Worm (Caenorhabditis elegans) whole organism, L1 larva: Measurements from ENCODE around the gene rcs-1.

Experiments used
- C34B4.2 ChIP-seq: sonication (generic microtip); optimal IDR thresholded peaks from 2 replicates; lab custom pipeline; 2017; ENCODE audit warnings: mild to moderate bottlenecking, missing genetic modification characterization, missing compliant biosample characterization
- aha-1 ChIP-seq: fragments of 150-350 bp; optimal IDR thresholded peaks from 2 replicates; lab custom pipeline; 2014; ENCODE audit warnings: missing biosample characterization, missing genetic modification characterization
- ama-1 ChIP-seq: fragments of 150-350 bp; optimal IDR thresholded peaks from 2 replicates; lab custom pipeline; 2014
- blmp-1 ChIP-seq: fragments of 150-350 bp; optimal IDR thresholded peaks from 2 replicates; lab custom pipeline; 2014; ENCODE audit warnings: missing biosample characterization, missing genetic modification characterization
- ceh-63 ChIP-seq: fragments of 200-800 bp; sonication (Bioruptor generic); optimal IDR thresholded peaks from 2 replicates; lab custom pipeline; 2018; ENCODE audit warnings: mild to moderate bottlenecking, missing genetic modification characterization, missing compliant biosample characterization
- ceh-82 ChIP-seq, 3 experiments: fragments of 150-350 bp in 1 of 3; sonication (generic microtip) in 2 of 3; optimal IDR thresholded peaks; 2 replicates each; lab custom pipeline; 2014 to 2017; ENCODE audit warnings: missing biosample characterization in 3 of 3, missing genetic modification characterization in 3 of 3
- efl-1 ChIP-seq, 4 experiments: fragments of 150-350 bp; optimal IDR thresholded peaks in 3 of 4; peaks in 1 of 4; 1 replicate in 1 of 4; 2 replicates in 3 of 4; lab custom pipeline; 2014; ENCODE audit warnings: missing biosample characterization in 2 of 4, missing genetic modification characterization in 2 of 4, missing genetic modification reagents in 2 of 4
- efl-3 ChIP-seq: fragments of 200-800 bp; sonication (Bioruptor generic); optimal IDR thresholded peaks from 2 replicates; lab custom pipeline; 2018; ENCODE audit warnings: mild to moderate bottlenecking, missing genetic modification characterization, missing compliant biosample characterization
- egl-27 ChIP-seq, 2 experiments: fragments of 150-350 bp in 1 of 2; sonication (generic microtip); optimal IDR thresholded peaks; 3 replicates each; lab custom pipeline; 2017 to 2018; ENCODE audit warnings: missing biosample characterization in 2 of 2, missing genetic modification characterization in 2 of 2, missing genetic modification reagents in 2 of 2
- elt-2 ChIP-seq: sonication (generic microtip); optimal IDR thresholded peaks from 2 replicates; lab custom pipeline; 2016; ENCODE audit warnings: missing genetic modification characterization, mild to moderate bottlenecking, inconsistent platforms, missing compliant biosample characterization, missing genetic modification reagents
- fkh-10 ChIP-seq: sonication (generic microtip); optimal IDR thresholded peaks from 2 replicates; lab custom pipeline; 2017; ENCODE audit warnings: missing biosample characterization, missing genetic modification reagents, missing genetic modification characterization
- fkh-8 ChIP-seq: sonication (generic microtip); optimal IDR thresholded peaks from 2 replicates; lab custom pipeline; 2016; ENCODE audit warnings: mild to moderate bottlenecking, missing genetic modification characterization, missing compliant biosample characterization
- grh-1 ChIP-seq: fragments of 200-800 bp; sonication (Bioruptor generic); IDR thresholded peaks from 2 replicates; pipeline ENCODE4 v1.3.6; 2022; ENCODE audit warnings: missing genetic modification reagents, missing genetic modification characterization, missing compliant biosample characterization
- hlh-17 ChIP-seq: fragments of 200-800 bp; sonication (Bioruptor generic); optimal IDR thresholded peaks from 2 replicates; lab custom pipeline; 2018; ENCODE audit warnings: missing genetic modification characterization, mild to moderate bottlenecking, missing compliant biosample characterization, moderate library complexity, borderline replicate concordance
- hpl-2 ChIP-seq: fragments of 150-350 bp; optimal IDR thresholded peaks from 2 replicates; lab custom pipeline; 2014; ENCODE audit warnings: missing biosample characterization, missing genetic modification reagents, missing genetic modification characterization
- jun-1 ChIP-seq: fragments of 150-350 bp; optimal IDR thresholded peaks from 2 replicates; lab custom pipeline; 2014; ENCODE audit warnings: missing biosample characterization, missing genetic modification reagents, missing genetic modification characterization
- lin-14 ChIP-seq: fragments of 200-800 bp; sonication (Bioruptor generic); optimal IDR thresholded peaks from 2 replicates; lab custom pipeline; 2018; ENCODE audit warnings: mild to moderate bottlenecking, missing genetic modification characterization, moderate library complexity, missing compliant biosample characterization
- lin-35 ChIP-seq, 2 experiments: fragments of 150-350 bp; optimal IDR thresholded peaks; 2 replicates each; lab custom pipeline; 2014; ENCODE audit warnings: missing biosample characterization in 2 of 2, missing genetic modification characterization in 2 of 2, missing genetic modification reagents in 2 of 2
- mdl-1 ChIP-seq, 2 experiments: fragments of 150-350 bp; optimal IDR thresholded peaks; 2 replicates each; lab custom pipeline; 2014 to 2017; ENCODE audit warnings: missing biosample characterization in 2 of 2, missing genetic modification characterization in 2 of 2, inconsistent platforms in 1 of 2
- nhr-76 ChIP-seq: sonication (generic microtip); optimal IDR thresholded peaks from 2 replicates; lab custom pipeline; 2017; ENCODE audit warnings: missing biosample characterization, missing genetic modification characterization
- nhr-90 ChIP-seq: sonication (generic microtip); optimal IDR thresholded peaks from 2 replicates; lab custom pipeline; 2016; ENCODE audit warnings: mild to moderate bottlenecking, missing genetic modification characterization, missing compliant biosample characterization; ENCODE audit not compliant: poor library complexity
- pax-3 ChIP-seq: fragments of 200-800 bp; sonication (Bioruptor generic); optimal IDR thresholded peaks from 2 replicates; lab custom pipeline; 2018; ENCODE audit warnings: mild to moderate bottlenecking, missing genetic modification characterization, moderate library complexity, missing compliant biosample characterization
- pqm-1 ChIP-seq: sonication (generic microtip); optimal IDR thresholded peaks from 3 replicates; lab custom pipeline; 2017; ENCODE audit warnings: missing biosample characterization, missing genetic modification characterization
- skn-1 ChIP-seq: fragments of 150-350 bp; optimal IDR thresholded peaks from 2 replicates; lab custom pipeline; 2014; ENCODE audit warnings: missing biosample characterization, missing genetic modification characterization
- snpc-4 ChIP-seq: fragments of 150-350 bp; optimal IDR thresholded peaks from 2 replicates; lab custom pipeline; 2014; ENCODE audit warnings: missing biosample characterization, missing genetic modification characterization
- sup-37 ChIP-seq: fragments of 200-800 bp; sonication (Bioruptor generic); optimal IDR thresholded peaks from 2 replicates; lab custom pipeline; 2018; ENCODE audit warnings: mild to moderate bottlenecking, missing genetic modification characterization, missing compliant biosample characterization
- swsn-7 ChIP-seq: sonication (generic microtip); optimal IDR thresholded peaks from 2 replicates; lab custom pipeline; 2016; ENCODE audit warnings: missing genetic modification characterization, missing compliant biosample characterization
- unc-30 ChIP-seq: sonication (generic microtip); optimal IDR thresholded peaks from 2 replicates; lab custom pipeline; 2017; ENCODE audit warnings: missing biosample characterization, missing genetic modification characterization
- unc-98 ChIP-seq: fragments of 200-800 bp; sonication (Bioruptor generic); IDR thresholded peaks from 2 replicates; pipeline ENCODE4 v1.3.6; 2022; ENCODE audit warnings: missing genetic modification characterization, missing compliant biosample characterization

The rcs-1 gene

DNA sequence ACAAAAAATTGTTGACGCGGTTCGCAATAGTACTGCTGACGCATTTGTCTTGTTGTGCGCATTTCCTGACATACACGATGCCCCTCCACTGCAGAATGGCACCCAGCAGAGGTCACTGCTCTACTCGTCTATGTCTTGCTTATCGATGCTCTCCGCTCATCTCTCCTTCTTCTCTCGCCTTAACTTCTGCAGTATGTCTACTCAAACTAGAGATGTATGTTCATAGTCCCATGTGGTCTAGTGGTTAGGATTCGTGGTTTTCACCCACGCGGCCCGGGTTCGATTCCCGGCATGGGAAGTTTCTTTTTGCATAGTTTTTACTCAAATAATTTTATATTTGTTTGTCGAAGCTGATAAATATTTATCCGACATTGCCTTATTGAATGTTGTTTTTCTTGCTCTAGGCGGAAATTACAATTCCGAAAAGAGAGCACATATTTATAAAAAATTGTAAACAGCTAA, 7.6 kb upstream of the rcs-1 start, which contains the start of gene C28G1.2 (continued):
- peak; percentile 97 for TF ChIP-seq lin-14 (GFP tag; lab: Kevin White, UChicago)
- peak; percentile 18 to 92 for TF ChIP-seq mdl-1 (tag; optimal IDR thresholded peaks at IDR 0.05; lab: Kevin White, UChicago)
- peak; percentile 32 for TF ChIP-seq ama-1
- TF ChIP-seq grh-1 (GFP tag; lab: Robert Waterston, UW), result peak; percentile 89
- peak; percentile 65; the same call in 1 of the 2 replicates for TF ChIP-seq unc-98 (GFP tag; lab: Robert Waterston, UW)
- TF ChIP-seq ceh-82 (tag; optimal IDR thresholded peaks at IDR 0.05; lab: Kevin White, UChicago), result peak; percentile 76 to 90 (median 82)
- peak; percentile 74 for TF ChIP-seq snpc-4 (tag; lab: Kevin White, UChicago)

DNA sequence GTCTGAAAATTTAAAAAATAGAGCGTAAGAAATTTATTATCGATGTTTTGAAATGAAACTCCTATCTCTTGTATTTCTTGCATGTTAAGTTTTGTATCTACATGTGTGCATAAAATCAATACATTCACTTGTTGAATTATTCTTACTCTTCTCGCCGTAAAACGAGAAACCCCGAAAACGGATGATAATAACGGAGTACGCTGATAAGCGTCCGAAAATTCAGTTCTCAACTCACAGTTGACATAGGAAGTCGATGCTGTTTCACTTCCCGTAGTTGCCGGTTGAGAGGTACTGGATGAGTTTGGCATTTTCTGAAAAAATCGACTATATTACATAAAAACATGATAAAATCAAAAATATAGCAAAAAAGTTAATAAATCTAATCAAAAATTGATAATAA, 7.1 kb upstream of the rcs-1 start, which contains the start of gene sec-15:
sec-15 (minus strand) TSS at position 311 of the 400 bp plus-strand sequence.
- TF ChIP-seq hlh-17 (GFP tag; lab: Kevin White, UChicago), result no peak
- TF ChIP-seq unc-30 (tag; lab: Kevin White, UChicago), result no peak
- TF ChIP-seq nhr-76, result no peak
- TF ChIP-seq hpl-2 (GFP tag; lab: Kevin White, UChicago), result no peak
- TF ChIP-seq C34B4.2 (tag; lab: Kevin White, UChicago), result no peak
- no peak for TF ChIP-seq sup-37 (GFP tag; lab: Kevin White, UChicago)
- TF ChIP-seq egl-27 (tag; optimal IDR thresholded peaks at IDR 0.05; lab: Kevin White, UChicago), result no peak
- TF ChIP-seq fkh-10, result no peak
- TF ChIP-seq, all 84 proteins: peak for 0

DNA sequence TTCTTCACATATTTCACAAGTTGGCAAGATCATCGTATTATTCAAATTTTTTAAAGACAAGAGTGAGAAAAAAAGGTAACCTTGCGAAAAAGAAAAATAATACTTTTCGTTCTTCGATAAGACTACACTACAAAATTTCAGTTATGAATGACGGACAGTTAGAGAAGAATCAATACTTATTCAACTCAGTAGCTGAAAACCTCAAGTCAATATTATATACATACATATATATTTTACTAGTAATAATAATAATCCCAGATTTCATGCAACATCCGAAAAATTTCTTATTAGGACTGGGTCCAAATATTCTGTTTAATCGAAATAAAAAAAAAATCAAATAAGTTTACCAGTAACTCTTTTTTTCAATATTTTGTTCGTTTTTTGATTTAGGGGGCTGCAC, 2.8 kb upstream of the rcs-1 start, which contains the start of gene C28G1.6:
C28G1.6 (minus strand) TSS at position 101 of the 400 bp plus-strand sequence.
- TF ChIP-seq skn-1, result no peak
- peak; percentile 14 for TF ChIP-seq elt-2 (tag; lab: Kevin White, UChicago)

- TF ChIP-seq swsn-7 (tag; lab: Kevin White, UChicago), result no peak
- TF ChIP-seq pqm-1, result peak; percentile 15
- TF ChIP-seq ama-1, result no peak
- no peak for TF ChIP-seq egl-27 (tag; optimal IDR thresholded peaks at IDR 0.05; lab: Kevin White, UChicago)
- peak; percentile 92 for TF ChIP-seq elt-2 (tag; lab: Kevin White, UChicago)
- peak in 1 of 2 experiments; percentile 34 for TF ChIP-seq lin-35 (GFP tag; optimal IDR thresholded peaks at IDR 0.05; lab: Kevin White, UChicago)
- TF ChIP-seq jun-1 (tag; lab: Kevin White, UChicago), result peak; percentile 23
- TF ChIP-seq efl-3 (GFP tag; lab: Kevin White, UChicago), result no peak
- no peak for TF ChIP-seq aha-1 (tag; lab: Kevin White, UChicago)
- TF ChIP-seq efl-1 (optimal IDR thresholded peaks at IDR 0.05; lab: Kevin White, UChicago), result no peak
- peak in 1 of 2 experiments; percentile 47 for TF ChIP-seq efl-1 (GFP tag; optimal IDR thresholded peaks at IDR 0.05 in 1 of 2; lab: Kevin White, UChicago)
- peak; percentile 21 for TF ChIP-seq nhr-90
- no peak for TF ChIP-seq grh-1 (GFP tag; lab: Robert Waterston, UW)
- TF ChIP-seq fkh-8 (tag; lab: Kevin White, UChicago), result no peak
- TF ChIP-seq, all 84 proteins: peak for 6
These were observed 3.9 kb downstream of the rcs-1 start, which contains the start of gene ifd-1 for ce11 chrX:8824437-8824836. TSS of gene ifd-1 (minus strand) at chrX:8824448.

DNA sequence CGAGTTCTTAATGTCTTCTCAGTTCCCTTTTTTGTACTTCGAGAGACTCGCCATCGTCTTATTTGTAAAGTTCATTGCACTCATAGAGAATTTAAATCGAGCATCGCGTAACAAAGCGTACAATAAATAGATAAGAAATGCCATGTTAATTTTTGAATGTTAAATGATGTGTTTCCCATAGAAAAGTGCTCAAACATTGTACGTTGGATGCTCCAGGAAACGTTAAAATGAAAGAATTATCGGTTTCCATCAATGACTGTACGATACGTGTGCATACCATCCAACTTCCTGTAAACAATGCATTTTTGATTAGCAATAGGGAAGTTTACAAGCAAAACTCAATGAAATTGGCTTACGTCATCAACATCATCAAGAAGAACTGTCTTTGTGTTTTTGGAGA, 7.7 kb downstream of the rcs-1 start:
- TF ChIP-seq elt-2 (tag; lab: Kevin White, UChicago) (peak; percentile 75), pax-3 (no peak), lin-35 (GFP tag; optimal IDR thresholded peaks at IDR 0.05; lab: Kevin White, UChicago) (peak in 1 of 2 experiments; percentile 13)

DNA sequence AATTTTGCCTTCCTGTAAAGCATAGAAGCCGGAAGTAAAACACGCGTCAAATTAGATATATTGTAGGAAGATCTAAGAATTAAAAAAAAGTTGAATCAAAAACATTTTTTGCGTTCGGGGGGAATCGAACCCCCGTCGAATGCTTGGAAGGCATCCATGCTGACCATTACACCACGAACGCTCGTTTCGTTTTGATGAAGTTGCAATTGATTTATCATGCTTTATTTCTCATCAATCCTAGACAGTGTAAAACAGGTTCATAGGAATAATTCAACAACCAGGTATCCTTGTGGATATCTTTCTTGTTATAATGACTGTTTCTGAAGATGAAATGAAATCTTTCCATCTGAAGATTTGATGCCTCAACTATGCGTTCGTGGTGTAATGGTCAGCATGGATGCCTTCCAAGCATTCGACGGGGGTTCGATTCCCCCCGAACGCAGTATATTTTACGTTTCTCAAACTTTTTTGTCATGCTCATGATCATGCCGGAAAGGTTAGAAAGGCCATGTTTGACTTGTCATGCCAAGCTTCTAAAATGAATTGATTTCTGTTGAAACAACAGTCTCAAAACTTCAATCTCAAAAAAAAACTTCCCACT, 8.4 kb downstream of the rcs-1 start:
- TF ChIP-seq grh-1 (GFP tag; lab: Robert Waterston, UW), result peak; percentile 16; the same call in 1 of the 2 replicates
- no peak for TF ChIP-seq ceh-63 (GFP tag; lab: Kevin White, UChicago)
- no peak for TF ChIP-seq efl-1 (optimal IDR thresholded peaks at IDR 0.05; lab: Kevin White, UChicago)
- peak in 1 of 2 experiments; percentile 36 for TF ChIP-seq efl-1 (GFP tag; optimal IDR thresholded peaks at IDR 0.05 in 1 of 2; lab: Kevin White, UChicago)
- peak; percentile 5 for TF ChIP-seq blmp-1 (tag; lab: Kevin White, UChicago)
- no peak for TF ChIP-seq nhr-76
